Fruit fly (Drosophila melanogaster) whole organism, embryonic: ENCODE measurements around the gene Sec24CD.

ENCODE experiments used
- Aef1 ChIP-seq: fragments of 200-800 bp; sonication (Bioruptor generic); IDR thresholded peaks from 3 replicates; pipeline ENCODE4 v1.3.6; 2022; ENCODE audit warnings: missing biosample characterization, missing genetic modification characterization
- Bdp1 ChIP-seq: fragments of 200-800 bp; sonication (Bioruptor generic); optimal IDR thresholded peaks from 3 replicates; lab custom pipeline; 2016; ENCODE audit warnings: missing biosample characterization, missing genetic modification characterization
- CG10321 ChIP-seq: fragments of 200-800 bp; sonication (Bioruptor generic); IDR thresholded peaks from 2 replicates; pipeline ENCODE4 v1.3.6; 2022; ENCODE audit warnings: missing biosample characterization, missing genetic modification characterization
- CG11504 ChIP-seq: fragments of 200-800 bp; sonication (Bioruptor generic); optimal IDR thresholded peaks from 3 replicates; lab custom pipeline; 2019; ENCODE audit warnings: missing biosample characterization, mild to moderate bottlenecking, missing genetic modification characterization, moderate library complexity
- CG12219 ChIP-seq: fragments of 200-800 bp; sonication (Bioruptor generic); optimal IDR thresholded peaks from 3 replicates; lab custom pipeline; 2018; ENCODE audit warnings: missing biosample characterization, mild to moderate bottlenecking, missing genetic modification characterization
- CG12659 ChIP-seq: fragments of 200-800 bp; sonication (Bioruptor generic); optimal IDR thresholded peaks from 3 replicates; lab custom pipeline; 2017; ENCODE audit warnings: mild to moderate bottlenecking, missing biosample characterization, missing genetic modification reagents, missing genetic modification characterization
- CG13775 ChIP-seq: fragments of 200-800 bp; sonication (Bioruptor generic); optimal IDR thresholded peaks from 3 replicates; lab custom pipeline; 2017; ENCODE audit warnings: missing biosample characterization, mild to moderate bottlenecking, missing genetic modification characterization
- CG14710 ChIP-seq: fragments of 200-800 bp; sonication (Bioruptor generic); optimal IDR thresholded peaks from 3 replicates; lab custom pipeline; 2019; ENCODE audit warnings: missing biosample characterization, mild to moderate bottlenecking, missing genetic modification characterization, moderate library complexity
- CG17568 ChIP-seq: fragments of 200-800 bp; sonication (Bioruptor generic); optimal IDR thresholded peaks from 2 replicates; lab custom pipeline; 2018; ENCODE audit warnings: missing biosample characterization, mild to moderate bottlenecking, missing genetic modification characterization, moderate library complexity
- CG17829 ChIP-seq: fragments of 200-800 bp; optimal IDR thresholded peaks from 2 replicates; lab custom pipeline; 2019; ENCODE audit warnings: missing biosample characterization, mild to moderate bottlenecking, missing genetic modification characterization, moderate library complexity
- CG18011 ChIP-seq: fragments of 200-800 bp; sonication (Bioruptor generic); optimal IDR thresholded peaks from 2 replicates; lab custom pipeline; 2017; ENCODE audit warnings: missing biosample characterization, missing genetic modification characterization, mild to moderate bottlenecking, moderate library complexity, missing genotype
- CG18476 ChIP-seq: fragments of 200-800 bp; sonication (Bioruptor generic); optimal IDR thresholded peaks from 2 replicates; lab custom pipeline; 2016; ENCODE audit warnings: missing biosample characterization, mild to moderate bottlenecking, missing genetic modification characterization
- CG2875 ChIP-seq: fragments of 200-800 bp; sonication (Bioruptor generic); optimal IDR thresholded peaks from 2 replicates; lab custom pipeline; 2017; ENCODE audit warnings: missing biosample characterization, mild to moderate bottlenecking, missing genetic modification characterization, missing genetic modification reagents
- CG31224 ChIP-seq: fragments of 200-800 bp; sonication (Bioruptor generic); IDR thresholded peaks from 2 replicates; pipeline ENCODE4 v1.3.6; 2022; ENCODE audit warnings: missing biosample characterization, missing genetic modification characterization
- CG32767 ChIP-seq: fragments of 200-800 bp; sonication (Bioruptor generic); IDR thresholded peaks from 2 replicates; pipeline ENCODE4 v1.3.6; 2022; ENCODE audit warnings: missing biosample characterization, missing genetic modification characterization
- CG34224 ChIP-seq: fragments of 200-800 bp; sonication (Bioruptor generic); IDR thresholded peaks from 3 replicates; pipeline ENCODE4 v1.3.6; 2022; ENCODE audit warnings: missing biosample characterization, missing genetic modification characterization; ENCODE audit not compliant: partially characterized antibody
- CG3995 ChIP-seq: fragments of 200-800 bp; sonication (Bioruptor generic); optimal IDR thresholded peaks from 3 replicates; lab custom pipeline; 2016; ENCODE audit warnings: missing biosample characterization, missing genetic modification characterization
- CG4360 ChIP-seq: fragments of 200-800 bp; sonication (Bioruptor generic); IDR thresholded peaks from 2 replicates; pipeline ENCODE4 v1.3.6; 2022; ENCODE audit warnings: missing biosample characterization, missing genetic modification characterization
- CG4730 ChIP-seq: fragments of 200-800 bp; sonication (Bioruptor generic); IDR thresholded peaks from 2 replicates; pipeline ENCODE4 v1.3.6; 2022; ENCODE audit warnings: missing biosample characterization, missing genetic modification characterization
- CG8765 ChIP-seq: fragments of 200-800 bp; sonication (Bioruptor generic); IDR thresholded peaks from 2 replicates; pipeline ENCODE4 v1.3.6; 2022; ENCODE audit warnings: missing biosample characterization, missing genetic modification characterization
- CG9797 ChIP-seq: fragments of 200-800 bp; sonication (Bioruptor generic); optimal IDR thresholded peaks from 3 replicates; lab custom pipeline; 2018; ENCODE audit warnings: missing biosample characterization, mild to moderate bottlenecking, missing genetic modification characterization
- CG9876 ChIP-seq: fragments of 200-800 bp; sonication (Bioruptor generic); optimal IDR thresholded peaks from 2 replicates; lab custom pipeline; 2016; ENCODE audit warnings: missing biosample characterization, missing genetic modification characterization
- Dip3 ChIP-seq: fragments of 200-800 bp; sonication (Bioruptor generic); optimal IDR thresholded peaks from 3 replicates; lab custom pipeline; 2016; ENCODE audit warnings: missing biosample characterization, missing genetic modification characterization
- E2f2 ChIP-seq: fragments of 200-800 bp; sonication (Bioruptor generic); IDR thresholded peaks from 2 replicates; pipeline ENCODE4 v1.3.6; 2022; ENCODE audit warnings: missing biosample characterization, missing genetic modification characterization
- HLH4C ChIP-seq: fragments of 200-800 bp; sonication (Bioruptor generic); IDR thresholded peaks from 3 replicates; pipeline ENCODE4 v1.3.6; 2022; ENCODE audit warnings: missing biosample characterization, missing genetic modification characterization; ENCODE audit not compliant: partially characterized antibody
- Hand ChIP-seq: fragments of 200-800 bp; sonication (Bioruptor generic); optimal IDR thresholded peaks from 2 replicates; lab custom pipeline; 2017; ENCODE audit warnings: mild to moderate bottlenecking, missing biosample characterization, missing genetic modification reagents, missing genetic modification characterization
- Lhr ChIP-seq: fragments of 200-800 bp; sonication (Bioruptor generic); optimal IDR thresholded peaks from 3 replicates; lab custom pipeline; 2017; ENCODE audit warnings: mild to moderate bottlenecking, missing biosample characterization, missing genetic modification reagents, missing genetic modification characterization
- Poxn ChIP-seq: fragments of 200-800 bp; sonication (Bioruptor generic); IDR thresholded peaks from 2 replicates; pipeline ENCODE4 v1.3.6; 2022; ENCODE audit warnings: missing biosample characterization, missing genetic modification characterization
- Spps ChIP-seq: fragments of 200-800 bp; sonication (Bioruptor generic); optimal IDR thresholded peaks from 2 replicates; lab custom pipeline; 2018; ENCODE audit warnings: missing biosample characterization, mild to moderate bottlenecking, missing genetic modification characterization
- abd-A ChIP-seq: fragments of 200-800 bp; sonication (Bioruptor generic); optimal IDR thresholded peaks from 3 replicates; lab custom pipeline; 2019; ENCODE audit warnings: missing biosample characterization, mild to moderate bottlenecking, missing genetic modification characterization, moderate library complexity
- btn ChIP-seq: fragments of 200-800 bp; sonication (Bioruptor generic); optimal IDR thresholded peaks from 2 replicates; lab custom pipeline; 2016; ENCODE audit warnings: missing biosample characterization, missing genetic modification characterization
- cad ChIP-seq: fragments of >200 bp; optimal IDR thresholded peaks from 2 replicates; lab custom pipeline; 2017; ENCODE audit warnings: missing biosample characterization, missing genetic modification characterization
- cato ChIP-seq: fragments of 200-800 bp; sonication (Bioruptor generic); optimal IDR thresholded peaks from 2 replicates; lab custom pipeline; 2016; ENCODE audit warnings: missing biosample characterization, missing genetic modification characterization, borderline replicate concordance
- crc ChIP-seq: fragments of 200-800 bp; sonication (Bioruptor generic); optimal IDR thresholded peaks from 2 replicates; lab custom pipeline; 2016; ENCODE audit warnings: missing biosample characterization, missing genetic modification characterization
- dati ChIP-seq: fragments of 200-800 bp; sonication (Bioruptor generic); IDR thresholded peaks from 2 replicates; pipeline ENCODE4 v1.3.6; 2022; ENCODE audit warnings: missing biosample characterization, missing genetic modification characterization
- disco-r ChIP-seq: fragments of 200-800 bp; sonication (Bioruptor generic); optimal IDR thresholded peaks from 2 replicates; lab custom pipeline; 2016; ENCODE audit warnings: missing biosample characterization, missing genetic modification characterization
- dysf ChIP-seq: fragments of 200-800 bp; sonication (Bioruptor generic); IDR thresholded peaks from 3 replicates; pipeline ENCODE4 v1.3.6; 2022; ENCODE audit warnings: missing biosample characterization, missing genetic modification characterization
- hbn ChIP-seq: fragments of 200-800 bp; sonication (Bioruptor generic); IDR thresholded peaks from 2 replicates; pipeline ENCODE4 v1.3.6; 2022; ENCODE audit warnings: missing biosample characterization, missing genetic modification characterization; ENCODE audit not compliant: partially characterized antibody
- hkb ChIP-seq, 2 experiments: fragments of 200-800 bp in 1 of 2; fragments of >200 bp in 1 of 2; sonication (Bioruptor generic) in 1 of 2; IDR thresholded peaks in 1 of 2; optimal IDR thresholded peaks in 1 of 2; 2 replicates each; pipeline versions ENCODE4 v1.3.6 to Lab custom; 2017 to 2022; ENCODE audit warnings: missing biosample characterization in 1 of 2, missing genetic modification characterization in 1 of 2
- inv ChIP-seq: fragments of 200-800 bp; sonication (Bioruptor generic); IDR thresholded peaks from 2 replicates; pipeline ENCODE4 v1.3.6; 2022; ENCODE audit warnings: missing biosample characterization, missing genetic modification characterization; ENCODE audit not compliant: partially characterized antibody
- klu ChIP-seq: fragments of 200-800 bp; sonication (Bioruptor generic); IDR thresholded peaks from 2 replicates; pipeline ENCODE4 v1.3.6; 2022; ENCODE audit warnings: missing biosample characterization, missing genetic modification characterization
- maf-S ChIP-seq: fragments of 200-800 bp; sonication (Bioruptor generic); optimal IDR thresholded peaks from 2 replicates; lab custom pipeline; 2016; ENCODE audit warnings: missing biosample characterization, missing genetic modification characterization
- mld ChIP-seq: fragments of 200-800 bp; sonication (Bioruptor generic); IDR thresholded peaks from 3 replicates; pipeline ENCODE4 v1.3.6; 2022; ENCODE audit warnings: missing biosample characterization, missing genetic modification characterization; ENCODE audit not compliant: partially characterized antibody
- peb ChIP-seq: fragments of 200-800 bp; sonication (Bioruptor generic); IDR thresholded peaks from 2 replicates; pipeline ENCODE4 v1.3.6; 2022; ENCODE audit warnings: missing biosample characterization, missing genetic modification characterization
- pho ChIP-seq: fragments of 200-800 bp; sonication (Bioruptor generic); optimal IDR thresholded peaks from 2 replicates; lab custom pipeline; 2016; ENCODE audit warnings: missing biosample characterization, missing genetic modification characterization
- schlank ChIP-seq: fragments of 200-800 bp; sonication (Bioruptor generic); optimal IDR thresholded peaks from 2 replicates; lab custom pipeline; 2018; ENCODE audit warnings: missing biosample characterization, mild to moderate bottlenecking, missing genetic modification characterization
- slbo ChIP-seq: fragments of 200-800 bp; sonication (Bioruptor generic); IDR thresholded peaks from 2 replicates; pipeline ENCODE4 v1.3.6; 2022; ENCODE audit warnings: missing biosample characterization, missing genetic modification characterization
- so ChIP-seq: fragments of 200-800 bp; sonication (Bioruptor generic); IDR thresholded peaks from 3 replicates; pipeline ENCODE4 v1.3.6; 2022; ENCODE audit warnings: missing biosample characterization, missing genetic modification characterization
- tio ChIP-seq: fragments of 200-800 bp; sonication (Bioruptor generic); optimal IDR thresholded peaks from 2 replicates; lab custom pipeline; 2017; ENCODE audit warnings: missing biosample characterization, missing genetic modification characterization, inconsistent platforms
- tll ChIP-seq, 2 experiments: fragments of 200-800 bp in 1 of 2; fragments of >200 bp in 1 of 2; sonication (Bioruptor generic) in 1 of 2; optimal IDR thresholded peaks; 2 replicates each; lab custom pipeline; 2017 to 2019; ENCODE audit warnings: missing biosample characterization in 2 of 2, missing genetic modification characterization in 2 of 2, mild to moderate bottlenecking in 1 of 2, moderate library complexity in 1 of 2
- vnd ChIP-seq: fragments of 200-800 bp; sonication (Bioruptor generic); IDR thresholded peaks from 3 replicates; pipeline ENCODE4 v1.3.6; 2022; ENCODE audit warnings: missing biosample characterization, missing genetic modification characterization; ENCODE audit not compliant: partially characterized antibody

Gene Sec24CD

DNA sequence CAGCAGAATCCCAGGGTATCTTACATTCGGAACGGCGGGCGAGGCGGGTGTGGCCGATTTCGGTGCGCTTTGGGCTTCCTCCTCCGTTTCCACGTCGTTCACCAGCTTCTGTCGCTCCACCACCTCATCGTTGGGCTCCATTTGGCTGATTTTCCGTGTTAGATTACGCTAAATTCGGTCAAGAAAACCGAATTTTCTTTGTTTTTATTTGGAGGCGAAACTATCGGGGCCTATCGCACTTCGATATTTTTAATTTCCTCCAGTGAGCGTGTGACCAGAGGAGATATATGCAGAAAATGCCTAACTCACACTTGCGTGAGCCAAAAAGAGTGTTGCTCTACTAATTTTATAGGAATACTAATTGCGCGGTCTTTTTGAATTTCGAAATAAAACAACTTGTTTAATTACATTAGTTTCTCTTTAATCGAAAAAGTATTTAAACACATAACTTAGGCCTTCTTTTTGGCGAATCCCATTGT lies 44.5 kb downstream of the Sec24CD start, which contains the start of gene CG10874 (continued):
- TF ChIP-seq peb (GFP tag; lab: Robert Waterston, UW) (no peak), CG12659 (GFP tag; lab: Kevin White, UChicago) (peak; percentile 12), Poxn (GFP tag; lab: Robert Waterston, UW) (no peak), E2f2 (GFP tag; lab: Robert Waterston, UW) (no peak), CG14710 (tag; lab: Kevin White, UChicago) (peak; percentile 100), CG10321 (GFP tag; lab: Robert Waterston, UW) (no peak), CG34224 (no peak), CG17829 (peak; percentile 36), btn (no peak), vnd (no peak), CG11504 (tag; lab: Kevin White, UChicago) (peak; percentile 10), CG18011 (GFP tag; lab: Kevin White, UChicago) (no peak), Dip3 (GFP tag; lab: Kevin White, UChicago) (no peak), CG31224 (GFP tag; lab: Robert Waterston, UW) (no peak), dysf (GFP tag; lab: Robert Waterston, UW) (no peak), CG8765 (GFP tag; lab: Robert Waterston, UW) (no peak), Hand (GFP tag; lab: Kevin White, UChicago) (no peak), Lhr (GFP tag; lab: Kevin White, UChicago) (peak; percentile 77), cad (no peak), CG4730 (GFP tag; lab: Robert Waterston, UW) (no peak), CG17568 (GFP tag; lab: Kevin White, UChicago) (no peak), CG13775 (no peak), pho (GFP tag; lab: Kevin White, UChicago) (no peak), CG9797 (GFP tag; lab: Kevin White, UChicago) (peak; percentile 81), CG9876 (no peak), HLH4C (no peak), CG12219 (GFP tag; lab: Kevin White, UChicago) (no peak), Bdp1 (GFP tag; lab: Kevin White, UChicago) (no peak), maf-S (GFP tag; lab: Kevin White, UChicago) (no peak), tll (GFP tag; optimal IDR thresholded peaks at IDR 0.05; lab: Kevin White, UChicago) (no peak), cato (GFP tag; lab: Kevin White, UChicago) (no peak), CG3995 (GFP tag; lab: Kevin White, UChicago) (no peak), hbn (no peak), hkb (optimal IDR thresholded peaks at IDR 0.05; lab: Kevin White, UChicago) (peak; percentile 58), hkb (GFP tag; IDR thresholded peaks at IDR 0.05; lab: Robert Waterston, UW) (no peak), Aef1 (GFP tag; lab: Robert Waterston, UW) (no peak), CG32767 (GFP tag; lab: Robert Waterston, UW) (no peak), Spps (tag; lab: Kevin White, UChicago) (no peak), so (GFP tag; lab: Robert Waterston, UW) (no peak), disco-r (GFP tag; lab: Kevin White, UChicago) (no peak), slbo (no peak), klu (no peak), crc (GFP tag; lab: Kevin White, UChicago) (no peak), CG4360 (GFP tag; lab: Robert Waterston, UW) (no peak), mld (no peak), inv (GFP tag; lab: Robert Waterston, UW) (no peak), tio (no peak), CG18476 (GFP tag; lab: Kevin White, UChicago) (no peak), CG2875 (GFP tag; lab: Kevin White, UChicago) (no peak), abd-A (tag; lab: Kevin White, UChicago) (peak; percentile 57), dati (GFP tag; lab: Robert Waterston, UW) (no peak), schlank (tag; lab: Kevin White, UChicago) (no peak)
